Worm (Caenorhabditis elegans): ENCODE data around the gene srx-96.

srx-96 gene

DNA sequence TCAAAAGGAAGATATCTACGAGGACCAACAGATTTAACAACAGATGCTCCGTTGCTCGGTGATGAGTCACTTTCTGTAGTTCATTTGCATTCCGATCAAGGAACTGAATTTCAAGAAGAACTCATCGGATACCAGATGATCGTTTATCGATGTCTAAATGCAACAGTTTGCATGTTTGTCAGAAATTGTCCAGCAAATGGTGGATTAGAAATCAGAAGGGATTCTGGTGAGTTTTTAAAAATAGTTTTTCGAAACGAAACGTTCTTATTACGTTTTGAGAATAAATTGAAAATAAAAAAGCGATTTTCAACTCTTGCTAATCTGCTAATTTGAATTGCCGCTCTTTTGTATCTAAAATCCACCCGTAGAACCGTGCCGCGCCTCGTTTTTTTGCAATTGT, 31.3 kb upstream of the srx-96 start:
- TF ChIP-seq nhr-6 (tag; optimal IDR thresholded peaks at IDR 0.05), result no peak
- no peak for TF ChIP-seq elt-1 (tag; optimal IDR thresholded peaks at IDR 0.05)
- TF ChIP-seq lin-11 (tag; optimal IDR thresholded peaks at IDR 0.05), result no peak
- TF ChIP-seq nhr-237 (tag; optimal IDR thresholded peaks at IDR 0.05), result no peak
- no peak for TF ChIP-seq peb-1 (tag; optimal IDR thresholded peaks at IDR 0.05)
- TF ChIP-seq lin-39 (tag; optimal IDR thresholded peaks at IDR 0.05), result no peak
- no peak for TF ChIP-seq elt-3 (tag; optimal IDR thresholded peaks at IDR 0.05)
- TF ChIP-seq nhr-12 (tag; optimal IDR thresholded peaks at IDR 0.05), result no peak
- no peak for TF ChIP-seq alr-1 (tag; optimal IDR thresholded peaks at IDR 0.05)
- no peak for TF ChIP-seq zag-1 (tag; optimal IDR thresholded peaks at IDR 0.05)
- no peak for TF ChIP-seq nhr-129 (tag; optimal IDR thresholded peaks at IDR 0.05)
- TF ChIP-seq snpc-4 (tag; optimal IDR thresholded peaks at IDR 0.05), result no peak
- TF ChIP-seq unc-62 (GFP tag; optimal IDR thresholded peaks at IDR 0.05), result no peak
- TF ChIP-seq skn-1 (tag; optimal IDR thresholded peaks at IDR 0.05), result no peak
- TF ChIP-seq sem-4 (tag; optimal IDR thresholded peaks at IDR 0.05), result no peak
- no peak for TF ChIP-seq dmd-4 (tag; optimal IDR thresholded peaks at IDR 0.05)

DNA sequence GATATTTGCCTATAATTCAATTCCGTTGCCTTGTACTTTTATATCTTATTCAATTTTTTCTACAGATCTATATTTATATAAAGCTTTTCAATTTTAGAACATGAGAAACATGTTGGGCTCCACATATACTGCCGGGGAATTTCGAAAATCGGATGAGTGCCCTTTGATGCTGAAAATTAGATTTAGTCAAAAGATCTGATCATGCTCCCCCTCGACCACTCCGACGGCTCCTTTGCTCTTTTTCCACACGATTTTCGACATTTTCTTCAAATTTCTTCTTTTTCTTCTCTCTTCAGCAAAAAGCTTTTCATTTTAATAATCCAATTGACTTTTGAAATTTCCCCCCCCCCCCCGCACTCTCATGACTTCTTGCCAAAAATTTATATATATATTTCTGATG, 29.7 kb upstream of the srx-96 start:
- TF ChIP-seq nhr-11 (tag; optimal IDR thresholded peaks at IDR 0.05) (no peak), lsy-2 (tag; optimal IDR thresholded peaks at IDR 0.05) (no peak), sma-9 (GFP tag; optimal IDR thresholded peaks at IDR 0.05) (no peak), sma-9 (tag; optimal IDR thresholded peaks at IDR 0.05) (no peak), ztf-4 (tag; optimal IDR thresholded peaks at IDR 0.05) (no peak), ceh-82 (tag; optimal IDR thresholded peaks at IDR 0.05) (no peak), unc-55 (GFP tag; optimal IDR thresholded peaks at IDR 0.05) (no peak), unc-62 (GFP tag; optimal IDR thresholded peaks at IDR 0.05) (no peak), ztf-1 (GFP tag; conservative IDR thresholded peaks at IDR 0.05) (no peak), zag-1 (tag; optimal IDR thresholded peaks at IDR 0.05) (no peak), ztf-11 (tag; optimal IDR thresholded peaks at IDR 0.05) (no peak), Y55F3AM.14 (GFP tag; optimal IDR thresholded peaks at IDR 0.05) (no peak), unc-39 (tag; optimal IDR thresholded peaks at IDR 0.05) (no peak)

DNA sequence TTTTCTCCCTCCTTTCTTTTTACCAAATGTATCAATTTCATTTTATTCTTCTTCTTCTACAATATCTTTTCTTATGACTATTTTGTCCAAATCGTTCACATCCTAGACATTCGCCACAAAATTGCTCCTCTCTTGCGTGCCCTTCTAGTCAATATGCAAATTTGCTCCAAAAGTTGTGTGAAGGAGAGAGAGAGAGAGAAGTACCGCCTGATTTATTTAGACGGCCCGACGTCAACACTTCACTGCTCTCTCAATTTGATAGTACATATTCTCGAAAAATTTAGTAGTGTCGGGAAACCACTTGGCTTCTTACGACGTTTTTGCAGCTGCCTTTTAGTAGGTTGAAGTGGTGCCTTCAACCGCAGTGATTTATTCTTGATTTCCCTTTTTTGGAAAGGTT, 24.6 kb upstream of the srx-96 start:
- TF ChIP-seq elt-3 (tag; optimal IDR thresholded peaks at IDR 0.05) (no peak), C34F6.9 (tag; optimal IDR thresholded peaks at IDR 0.05) (peak; percentile 11), ceh-82 (tag; optimal IDR thresholded peaks at IDR 0.05) (no peak), ama-1 (optimal IDR thresholded peaks at IDR 0.05) (no peak), nhr-77 (tag; optimal IDR thresholded peaks at IDR 0.05) (no peak)

DNA sequence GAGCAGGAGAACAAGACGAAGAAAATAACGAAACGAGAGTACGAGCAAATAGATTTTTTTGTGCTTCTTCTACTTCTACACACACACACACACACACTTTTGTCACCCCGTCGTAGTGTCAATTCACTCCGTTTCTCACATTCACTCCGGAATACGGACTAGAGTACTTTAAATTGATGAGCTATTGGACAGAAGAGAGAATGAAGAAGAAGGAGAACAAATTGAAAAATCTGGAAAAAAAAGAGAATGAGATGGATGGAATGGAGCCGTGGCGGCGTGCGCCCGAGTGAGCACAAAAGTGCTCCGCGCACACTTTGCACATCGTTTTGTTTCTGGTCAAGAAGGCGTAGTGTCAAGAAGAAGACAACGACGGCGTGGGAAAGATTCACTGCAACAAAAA, 23.7 kb upstream of the srx-96 start:
- TF ChIP-seq gmeb-1 (tag; optimal IDR thresholded peaks at IDR 0.05) (no peak), nhr-10 (tag; optimal IDR thresholded peaks at IDR 0.05) (no peak), F13H6.1 (tag; optimal IDR thresholded peaks at IDR 0.05) (no peak), nhr-237 (tag; optimal IDR thresholded peaks at IDR 0.05) (no peak), elt-1 (tag; optimal IDR thresholded peaks at IDR 0.05) (no peak), mdl-1 (tag; optimal IDR thresholded peaks at IDR 0.05) (no peak), ZK546.5 (tag; optimal IDR thresholded peaks at IDR 0.05) (no peak), egl-27 (tag; optimal IDR thresholded peaks at IDR 0.05) (no peak), nhr-6 (tag; optimal IDR thresholded peaks at IDR 0.05) (no peak), aly-2 (tag; optimal IDR thresholded peaks at IDR 0.05) (no peak), lsy-2 (tag; optimal IDR thresholded peaks at IDR 0.05) (no peak), R02D3.7 (tag; optimal IDR thresholded peaks at IDR 0.05) (no peak), nhr-11 (tag; optimal IDR thresholded peaks at IDR 0.05) (no peak)

DNA sequence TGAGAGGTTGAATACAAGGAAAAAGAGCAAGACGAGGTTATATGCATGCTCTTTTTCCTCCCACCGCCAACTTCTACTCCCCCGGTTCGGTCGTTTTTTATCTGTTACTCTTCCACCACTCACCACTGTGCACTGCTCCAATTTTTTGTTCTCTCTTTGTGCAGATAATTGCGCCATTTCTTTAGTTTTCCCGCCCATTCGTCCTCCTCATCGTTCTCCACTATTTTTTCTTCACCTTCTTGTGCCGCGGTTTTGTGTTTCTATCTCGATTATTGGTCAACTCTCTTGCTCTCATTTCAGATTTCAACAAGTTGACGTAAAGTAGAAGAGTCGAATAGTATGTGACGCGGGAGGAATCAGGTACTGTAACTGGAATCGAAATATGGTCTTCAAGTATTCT, 21.6 kb upstream of the srx-96 start, which contains the start of gene T01D3.1:
Gene T01D3.1, plus strand, starts transcription at position 301 of the 400 bp plus-strand sequence.
- TF ChIP-seq mdl-1 (tag; optimal IDR thresholded peaks at IDR 0.05), result no peak
- TF ChIP-seq Y55F3AM.14 (GFP tag; optimal IDR thresholded peaks at IDR 0.05), result no peak
- TF ChIP-seq ZK546.5 (tag; optimal IDR thresholded peaks at IDR 0.05), result no peak
- TF ChIP-seq ztf-4 (tag; optimal IDR thresholded peaks at IDR 0.05), result no peak
- no peak for TF ChIP-seq lin-11 (tag; optimal IDR thresholded peaks at IDR 0.05)
- TF ChIP-seq nhr-25 (tag; optimal IDR thresholded peaks at IDR 0.05), result no peak
- TF ChIP-seq zag-1 (tag; optimal IDR thresholded peaks at IDR 0.05), result no peak
- no peak for TF ChIP-seq elt-3 (tag; optimal IDR thresholded peaks at IDR 0.05)
- TF ChIP-seq gmeb-1 (tag; optimal IDR thresholded peaks at IDR 0.05), result no peak
- TF ChIP-seq mab-5 (tag; optimal IDR thresholded peaks at IDR 0.05), result no peak
- no peak for TF ChIP-seq sma-9 (GFP tag; optimal IDR thresholded peaks at IDR 0.05)
- no peak for TF ChIP-seq sma-9 (tag; optimal IDR thresholded peaks at IDR 0.05)
- TF ChIP-seq unc-62 (GFP tag; optimal IDR thresholded peaks at IDR 0.05), result no peak
- TF ChIP-seq ama-1 (optimal IDR thresholded peaks at IDR 0.05), result no peak
